Worm (Caenorhabditis elegans): Measurements from ENCODE around the gene F39G3.5.

DNA sequence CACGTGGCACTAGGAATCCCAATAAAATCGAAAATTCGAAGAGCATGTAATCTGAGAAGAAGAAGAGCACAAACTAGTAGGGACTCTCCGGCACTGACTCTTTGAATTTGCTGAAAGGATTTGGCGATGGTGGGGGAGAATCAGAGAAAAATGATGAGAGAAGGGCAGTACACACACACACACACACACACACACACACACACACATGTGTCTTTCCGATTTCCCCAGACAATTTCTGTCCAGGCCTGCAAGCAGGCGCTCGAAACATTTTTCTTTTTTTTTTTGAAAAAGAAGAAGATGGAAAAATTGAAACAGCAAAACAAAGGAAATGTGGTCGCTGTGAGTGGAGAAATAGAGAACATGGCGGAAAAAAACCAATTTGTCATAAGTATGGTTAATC lies 7.7 kb downstream of the F39G3.5 start, which contains the start of gene tig-2:
- TF ChIP-seq egrh-3 (GFP tag; IDR thresholded peaks at IDR 0.05) (no peak), D2030.7 (GFP tag; IDR thresholded peaks at IDR 0.05) (no peak), sea-2 (GFP tag; IDR thresholded peaks at IDR 0.05) (no peak), lir-1 (GFP tag; conservative IDR thresholded peaks at IDR 0.05) (no peak), dpl-1 (GFP tag; optimal IDR thresholded peaks at IDR 0.05) (no peak), ama-1 (optimal IDR thresholded peaks at IDR 0.05) (no peak), ama-1 (GFP tag; optimal IDR thresholded peaks at IDR 0.05) (no peak), hmg-1.2 (GFP tag; IDR thresholded peaks at IDR 0.05) (no peak), B0261.1 (tag; optimal IDR thresholded peaks at IDR 0.05) (no peak), egl-44 (GFP tag; IDR thresholded peaks at IDR 0.05) (no peak), ZK185.1 (tag; optimal IDR thresholded peaks at IDR 0.05; ENCODE audit: poor library complexity, severe bottlenecking) (no peak), ztf-18 (tag; optimal IDR thresholded peaks at IDR 0.05) (no peak), ztf-28 (GFP tag; IDR thresholded peaks at IDR 0.05) (no peak)
